Fruit fly (Drosophila melanogaster) whole organism, pupa: Measurements from ENCODE around the gene IPIP.

Experiments
- CG15710 ChIP-seq: fragments of 200-800 bp; sonication (Bioruptor generic); optimal IDR thresholded peaks from 2 replicates; lab custom pipeline; 2018; ENCODE audit warnings: missing biosample characterization, mild to moderate bottlenecking, missing genetic modification characterization, moderate library complexity
- CG34367 ChIP-seq: fragments of 200-800 bp; sonication (Bioruptor generic); optimal IDR thresholded peaks from 2 replicates; lab custom pipeline; 2018; ENCODE audit warnings: missing biosample characterization, mild to moderate bottlenecking, missing genetic modification characterization
- CG8159 ChIP-seq: fragments of 200-800 bp; sonication (Bioruptor generic); optimal IDR thresholded peaks from 3 replicates; lab custom pipeline; 2018; ENCODE audit warnings: missing biosample characterization, mild to moderate bottlenecking, missing genetic modification characterization, moderate library complexity
- CG9948 ChIP-seq: fragments of 200-800 bp; sonication (Bioruptor generic); optimal IDR thresholded peaks from 2 replicates; lab custom pipeline; 2018; ENCODE audit warnings: missing biosample characterization, mild to moderate bottlenecking, missing genetic modification characterization, moderate library complexity
- EcR ChIP-seq: fragments of 200-800 bp; sonication (Bioruptor generic); optimal IDR thresholded peaks from 3 replicates; lab custom pipeline; 2019; ENCODE audit warnings: missing biosample characterization, missing genetic modification characterization, mild to moderate bottlenecking, moderate library complexity, missing genetic modification reagents
- Ets98B ChIP-seq: fragments of 200-800 bp; sonication (Bioruptor generic); IDR thresholded peaks from 2 replicates; pipeline ENCODE4 v1.3.6; 2022; ENCODE audit warnings: missing biosample characterization, missing genetic modification characterization
- gl ChIP-seq: fragments of 200-800 bp; sonication (Bioruptor generic); optimal IDR thresholded peaks from 2 replicates; lab custom pipeline; 2018; ENCODE audit warnings: missing biosample characterization, mild to moderate bottlenecking, missing genetic modification characterization
- rn ChIP-seq: fragments of 200-800 bp; sonication (Bioruptor generic); IDR thresholded peaks from 2 replicates; pipeline ENCODE4 v1.3.6; 2022; ENCODE audit warnings: missing biosample characterization, missing genetic modification characterization

- TF ChIP-seq Ets98B (GFP tag; lab: Robert Waterston, UW) (no peak), rn (GFP tag; lab: Robert Waterston, UW) (no peak), CG9948 (tag; lab: Kevin White, UChicago) (no peak), EcR (GFP tag; lab: Kevin White, UChicago) (no peak), CG8159 (tag; lab: Kevin White, UChicago) (no peak), CG34367 (tag; lab: Kevin White, UChicago) (no peak), CG15710 (tag; lab: Kevin White, UChicago) (no peak), gl (no peak)
Observed at dm6 chr2L:6098479-6099269, 50.9 kb downstream of the IPIP start, which contains the start of gene CG9175.
